Fruit fly (Drosophila melanogaster): Measurements from ENCODE around the gene Best1.

DNA sequence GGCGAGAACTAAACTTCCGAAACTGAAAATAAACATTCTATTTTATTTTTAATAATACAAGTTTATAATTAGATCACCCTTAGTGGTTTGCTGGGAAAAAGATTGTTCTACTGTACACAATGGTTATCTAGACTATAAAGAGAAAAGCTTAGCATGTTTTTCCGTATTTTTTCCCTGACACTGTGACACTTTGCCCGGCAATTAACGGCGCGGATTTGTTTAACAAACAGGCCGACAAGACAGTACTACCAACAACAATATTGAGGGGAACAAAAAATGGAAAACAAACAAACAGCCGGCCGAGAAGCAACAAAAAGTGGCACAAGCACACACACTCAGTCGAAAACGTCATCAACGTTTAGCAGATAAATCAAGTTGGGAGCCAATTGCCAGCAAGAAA lies 36.5 kb upstream of the Best1 start:
- no peak for TF ChIP-seq N (GFP tag; optimal IDR thresholded peaks at IDR 0.05)
- no peak for TF ChIP-seq brk (GFP tag; optimal IDR thresholded peaks at IDR 0.05)
- TF ChIP-seq usp (GFP tag; optimal IDR thresholded peaks at IDR 0.05) = no peak
- no peak for TF ChIP-seq psq (GFP tag; optimal IDR thresholded peaks at IDR 0.05)
- TF ChIP-seq Myc (optimal IDR thresholded peaks at IDR 0.05) = no peak
- no peak for TF ChIP-seq CrebA (GFP tag; optimal IDR thresholded peaks at IDR 0.05; ENCODE audit: borderline replicate concordance)
- TF ChIP-seq pan (optimal IDR thresholded peaks at IDR 0.05) = no peak
- TF ChIP-seq sv (GFP tag; optimal IDR thresholded peaks at IDR 0.05) = no peak
- no peak for TF ChIP-seq HLH106 (tag; optimal IDR thresholded peaks at IDR 0.05)
- TF ChIP-seq Abd-B (GFP tag; optimal IDR thresholded peaks at IDR 0.05) = no peak
- no peak for TF ChIP-seq GATAd (GFP tag; optimal IDR thresholded peaks at IDR 0.05)

Measured in whole organism, wandering third instar larva.